Worm (Caenorhabditis elegans) whole organism, L4/young adult: ENCODE results near the gene ani-3.

Source experiments
- dao-5 ChIP-seq: sonication (generic microtip); optimal IDR thresholded peaks from 2 replicates; lab custom pipeline; 2016; ENCODE audit warnings: missing genotype, missing genetic modification characterization, moderate library complexity, missing compliant biosample characterization
- him-1 ChIP-seq: sonication (generic microtip); optimal IDR thresholded peaks from 2 replicates; lab custom pipeline; 2016; ENCODE audit warnings: missing genotype, missing genetic modification reagents, missing genetic modification characterization, missing compliant biosample characterization

- TF ChIP-seq him-1 (tag; lab: Kevin White, UChicago) (no peak), dao-5 (tag; lab: Kevin White, UChicago) (no peak)
Observed at ce11 chrV:19737458-19737857, 39.9 kb downstream of the ani-3 start, which contains the start of gene W04E12.7.
